Fruit fly (Drosophila melanogaster) Kc167 (cell line): ENCODE results near the gene CG15253.

Source experiments
- Myc ChIP-seq: fragments of >200 bp; optimal IDR thresholded peaks from 2 replicates; lab custom pipeline; 2017; ENCODE audit warnings: missing external identifiers
- Sin3A ChIP-seq: fragments of >200 bp; optimal IDR thresholded peaks from 2 replicates; lab custom pipeline; 2018; ENCODE audit warnings: missing external identifiers
- h ChIP-seq: fragments of >200 bp; optimal IDR thresholded peaks from 3 replicates; lab custom pipeline; 2018; ENCODE audit warnings: missing external identifiers
- insv ChIP-seq: fragments of >200 bp; optimal IDR thresholded peaks from 3 replicates; lab custom pipeline; 2018; ENCODE audit warnings: missing external identifiers
- psq ChIP-seq: fragments of >200 bp; optimal IDR thresholded peaks from 2 replicates; lab custom pipeline; 2017; ENCODE audit warnings: missing external identifiers
- ttk ChIP-seq: sonication (Bioruptor generic); optimal IDR thresholded peaks from 2 replicates; lab custom pipeline; 2017; ENCODE audit warnings: missing external identifiers

Gene CG15253

DNA sequence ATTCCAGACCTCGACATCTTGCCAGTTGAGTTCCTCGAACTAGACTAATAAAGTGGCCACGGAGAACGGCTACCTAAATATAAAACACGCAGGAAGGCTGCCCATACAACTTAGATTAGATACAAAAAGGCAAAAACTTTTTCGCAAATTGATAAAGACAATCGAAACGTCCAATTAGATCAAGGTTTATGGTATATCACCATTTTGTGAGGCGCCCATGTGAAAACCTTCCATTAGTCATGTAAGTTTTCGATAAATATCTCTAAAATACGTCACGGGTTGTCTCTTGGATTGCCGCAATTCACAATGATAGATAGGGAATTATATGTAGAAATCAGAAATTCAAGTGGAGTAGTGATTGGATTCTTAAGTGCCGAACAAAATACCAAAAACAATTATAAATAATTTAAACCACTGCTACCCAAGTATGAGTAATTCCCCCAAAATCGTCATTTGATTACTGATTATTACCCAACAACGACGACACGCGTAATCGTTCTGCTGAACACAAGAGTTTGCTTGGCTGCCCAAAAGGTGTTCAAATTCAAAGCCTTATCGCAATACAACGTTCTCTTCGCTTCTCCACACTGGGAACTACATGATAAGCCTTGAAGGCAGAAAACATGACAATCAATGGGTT lies 4.4 kb downstream of the CG15253 start, which contains the start of gene CG15255:
TSS of gene CG15255 (minus strand) at position 51 of the 640 bp plus-strand sequence.
- TF ChIP-seq psq (lab: Kevin White, UChicago) (no peak), Myc (lab: Kevin White, UChicago) (no peak), Sin3A (lab: Kevin White, UChicago) (no peak), h (lab: Kevin White, UChicago) (no peak), insv (lab: Kevin White, UChicago) (no peak), ttk (lab: Kevin White, UChicago) (no peak)

DNA sequence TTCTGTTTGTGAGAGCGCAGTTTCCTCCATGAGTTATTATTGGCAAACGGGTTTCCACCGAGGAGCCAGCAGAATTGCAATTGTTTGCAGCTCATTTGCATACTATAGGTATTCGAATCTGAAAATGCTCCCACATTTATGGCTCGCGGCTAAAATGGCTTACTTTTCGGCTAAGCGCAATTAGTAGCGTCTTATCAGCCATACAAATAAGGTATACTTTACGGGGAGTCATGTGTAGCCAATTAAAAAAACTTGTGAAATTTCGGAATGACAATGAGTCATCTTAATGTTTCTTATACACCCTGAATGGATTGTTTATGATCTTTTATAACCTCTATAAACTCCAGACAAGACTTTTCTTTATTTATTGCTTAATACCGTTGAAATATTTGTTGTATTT lies 7.0 kb downstream of the CG15253 start:
- TF ChIP-seq psq (lab: Kevin White, UChicago) (no peak), Myc (lab: Kevin White, UChicago) (no peak), h (lab: Kevin White, UChicago) (no peak), Sin3A (lab: Kevin White, UChicago) (no peak), insv (lab: Kevin White, UChicago) (no peak), ttk (lab: Kevin White, UChicago) (no peak)
